Fruit fly (Drosophila melanogaster) Kc167 (cell line): ENCODE data around the gene Idh.

Experiments used
- Sin3A ChIP-seq: fragments of >200 bp; optimal IDR thresholded peaks from 2 replicates; lab custom pipeline; 2018; ENCODE audit warnings: missing external identifiers
- h ChIP-seq: fragments of >200 bp; optimal IDR thresholded peaks from 3 replicates; lab custom pipeline; 2018; ENCODE audit warnings: missing external identifiers
- insv ChIP-seq: fragments of >200 bp; optimal IDR thresholded peaks from 3 replicates; lab custom pipeline; 2018; ENCODE audit warnings: missing external identifiers
- psq ChIP-seq: fragments of >200 bp; optimal IDR thresholded peaks from 2 replicates; lab custom pipeline; 2017; ENCODE audit warnings: missing external identifiers
- ttk ChIP-seq: sonication (Bioruptor generic); optimal IDR thresholded peaks from 2 replicates; lab custom pipeline; 2017; ENCODE audit warnings: missing external identifiers

- TF ChIP-seq insv (lab: Kevin White, UChicago) (no peak), h (lab: Kevin White, UChicago) (no peak), psq (lab: Kevin White, UChicago) (no peak), Sin3A (lab: Kevin White, UChicago) (no peak), ttk (no peak)
Measured at dm6 chr3L:8329005-8329404, 31.7 kb downstream of the Idh start.
